Worm (Caenorhabditis elegans) whole organism, late embryonic: ENCODE measurements around the gene nlp-50.
A peak's percentile ranks its signal among the peaks of the same experiment; 100 is the strongest.
"Not testable (repeated sequence)": the region's sequence is repeated elsewhere in the genome, so short reads cannot be mapped to it uniquely, and the experiment has no call there.

Source experiments
- C08G9.2 ChIP-seq: sonication (generic microtip); optimal IDR thresholded peaks from 2 replicates; lab custom pipeline; 2016; ENCODE audit warnings: mild to moderate bottlenecking, missing genetic modification characterization, moderate library complexity, missing compliant biosample characterization
- C38D4.7 ChIP-seq: fragments of 200-800 bp; sonication (Bioruptor generic); optimal IDR thresholded peaks from 2 replicates; lab custom pipeline; 2018; ENCODE audit warnings: mild to moderate bottlenecking, missing genetic modification characterization, moderate library complexity, missing compliant biosample characterization
- K09A11.1 ChIP-seq: sonication (generic microtip); optimal IDR thresholded peaks from 2 replicates; lab custom pipeline; 2017; ENCODE audit warnings: antibody characterized with exemption, mild to moderate bottlenecking, missing genetic modification characterization, missing compliant biosample characterization; ENCODE audit not compliant: insufficient read depth
- T23F11.4 ChIP-seq: fragments of 200-800 bp; sonication (Bioruptor generic); optimal IDR thresholded peaks from 2 replicates; lab custom pipeline; 2018; ENCODE audit warnings: mild to moderate bottlenecking, missing genetic modification characterization, missing compliant biosample characterization
- ceh-14 ChIP-seq: sonication (generic microtip); optimal IDR thresholded peaks from 2 replicates; lab custom pipeline; 2016; ENCODE audit warnings: missing genotype, missing genetic modification characterization, missing compliant biosample characterization
- ceh-2 ChIP-seq: sonication (generic microtip); optimal IDR thresholded peaks from 2 replicates; lab custom pipeline; 2016; ENCODE audit warnings: missing genotype, missing genetic modification characterization, missing compliant biosample characterization
- ceh-30 ChIP-seq: fragments of 150-350 bp; optimal IDR thresholded peaks from 2 replicates; lab custom pipeline; 2014; ENCODE audit warnings: missing biosample characterization, missing genetic modification characterization
- ceh-34 ChIP-seq: sonication (generic microtip); optimal IDR thresholded peaks from 2 replicates; lab custom pipeline; 2016; ENCODE audit warnings: mild to moderate bottlenecking, missing genetic modification characterization, missing compliant biosample characterization
- ceh-6 ChIP-seq: fragments of 200-800 bp; sonication (Bioruptor generic); optimal IDR thresholded peaks from 2 replicates; lab custom pipeline; 2018; ENCODE audit warnings: mild to moderate bottlenecking, missing genetic modification characterization, missing compliant biosample characterization
- ceh-9 ChIP-seq: sonication (generic microtip); optimal IDR thresholded peaks from 2 replicates; lab custom pipeline; 2016; ENCODE audit warnings: mild to moderate bottlenecking, missing genetic modification characterization, inconsistent platforms, missing compliant biosample characterization
- che-1 ChIP-seq: sonication (generic microtip); optimal IDR thresholded peaks from 2 replicates; lab custom pipeline; 2016; ENCODE audit warnings: mild to moderate bottlenecking, missing genetic modification characterization, missing compliant biosample characterization
- dmd-4 ChIP-seq: sonication (generic microtip); optimal IDR thresholded peaks from 2 replicates; lab custom pipeline; 2016; ENCODE audit warnings: borderline replicate concordance, missing genetic modification characterization, missing compliant biosample characterization
- dve-1 ChIP-seq: sonication (generic microtip); optimal IDR thresholded peaks from 2 replicates; lab custom pipeline; 2017; ENCODE audit warnings: antibody characterized with exemption, mild to moderate bottlenecking, missing genetic modification characterization, missing compliant biosample characterization
- elt-2 ChIP-seq: sonication (generic microtip); optimal IDR thresholded peaks from 2 replicates; lab custom pipeline; 2016; ENCODE audit warnings: missing genetic modification reagents, missing genetic modification characterization, missing compliant biosample characterization
- elt-4 ChIP-seq: sonication (generic microtip); optimal IDR thresholded peaks from 2 replicates; lab custom pipeline; 2016; ENCODE audit warnings: missing genetic modification characterization, missing compliant biosample characterization
- ets-4 ChIP-seq: sonication (generic microtip); optimal IDR thresholded peaks from 2 replicates; lab custom pipeline; 2016; ENCODE audit warnings: missing genetic modification characterization, missing compliant biosample characterization
- gmeb-2 ChIP-seq: sonication (generic microtip); optimal IDR thresholded peaks from 2 replicates; lab custom pipeline; 2016; ENCODE audit warnings: missing genetic modification characterization, inconsistent platforms, missing compliant biosample characterization
- hlh-13 ChIP-seq: fragments of 200-800 bp; sonication (Bioruptor generic); optimal IDR thresholded peaks from 2 replicates; lab custom pipeline; 2018; ENCODE audit warnings: mild to moderate bottlenecking, missing genetic modification characterization, missing compliant biosample characterization
- hlh-30 ChIP-seq: sonication (generic microtip); optimal IDR thresholded peaks from 2 replicates; lab custom pipeline; 2017; ENCODE audit warnings: antibody characterized with exemption, missing genetic modification characterization, missing compliant biosample characterization; ENCODE audit not compliant: insufficient read depth
- hlh-6 ChIP-seq: sonication (generic microtip); optimal IDR thresholded peaks from 2 replicates; lab custom pipeline; 2016; ENCODE audit warnings: missing genotype, missing genetic modification characterization, missing compliant biosample characterization
- hlh-8 ChIP-seq: sonication (generic microtip); optimal IDR thresholded peaks from 2 replicates; lab custom pipeline; 2016; ENCODE audit warnings: missing genotype, missing genetic modification characterization, missing compliant biosample characterization
- lim-6 ChIP-seq: sonication (generic microtip); optimal IDR thresholded peaks from 2 replicates; lab custom pipeline; 2016; ENCODE audit warnings: missing genetic modification characterization, missing compliant biosample characterization
- lin-11 ChIP-seq: fragments of 200-800 bp; sonication (Bioruptor generic); optimal IDR thresholded peaks from 2 replicates; lab custom pipeline; 2018; ENCODE audit warnings: mild to moderate bottlenecking, missing genetic modification characterization, missing compliant biosample characterization
- mec-3 ChIP-seq: sonication (generic microtip); optimal IDR thresholded peaks from 2 replicates; lab custom pipeline; 2016; ENCODE audit warnings: borderline replicate concordance, missing genetic modification characterization, missing compliant biosample characterization
- nhr-11 ChIP-seq: fragments of 150-350 bp; optimal IDR thresholded peaks from 2 replicates; lab custom pipeline; 2014; ENCODE audit warnings: missing biosample characterization, missing genetic modification characterization
- nhr-232 ChIP-seq: sonication (generic microtip); optimal IDR thresholded peaks from 2 replicates; lab custom pipeline; 2016; ENCODE audit warnings: missing genetic modification characterization, missing compliant biosample characterization
- npax-4 ChIP-seq: sonication (generic microtip); optimal IDR thresholded peaks from 2 replicates; lab custom pipeline; 2016; ENCODE audit warnings: missing genetic modification characterization, missing compliant biosample characterization
- odd-2 ChIP-seq: sonication (generic microtip); optimal IDR thresholded peaks from 2 replicates; lab custom pipeline; 2017; ENCODE audit warnings: antibody characterized with exemption, mild to moderate bottlenecking, missing genetic modification characterization, missing compliant biosample characterization
- pat-9 ChIP-seq: fragments of 200-800 bp; sonication (Bioruptor generic); optimal IDR thresholded peaks from 2 replicates; lab custom pipeline; 2018; ENCODE audit warnings: mild to moderate bottlenecking, missing genetic modification characterization, moderate library complexity, missing compliant biosample characterization
- pha-2 ChIP-seq: sonication (generic microtip); optimal IDR thresholded peaks from 2 replicates; lab custom pipeline; 2017; ENCODE audit warnings: mild to moderate bottlenecking, missing genetic modification characterization, missing compliant biosample characterization
- pha-4 ChIP-seq: fragments of 150-350 bp; optimal IDR thresholded peaks from 2 replicates; lab custom pipeline; 2018; ENCODE audit warnings: missing biosample characterization, missing genetic modification reagents, missing genetic modification characterization
- pqm-1 ChIP-seq: sonication (generic microtip); optimal IDR thresholded peaks from 2 replicates; lab custom pipeline; 2016; ENCODE audit warnings: missing genetic modification characterization, missing compliant biosample characterization
- pros-1 ChIP-seq: fragments of 150-350 bp; optimal IDR thresholded peaks from 2 replicates; lab custom pipeline; 2014; ENCODE audit warnings: missing biosample characterization, missing genetic modification reagents, missing genetic modification characterization
- sdc-2 ChIP-seq: sonication (generic microtip); optimal IDR thresholded peaks from 2 replicates; lab custom pipeline; 2016; ENCODE audit warnings: missing genotype, missing genetic modification characterization, missing compliant biosample characterization
- sox-4 ChIP-seq: sonication (generic microtip); optimal IDR thresholded peaks from 2 replicates; lab custom pipeline; 2017; ENCODE audit warnings: mild to moderate bottlenecking, missing genetic modification characterization, inconsistent platforms, missing compliant biosample characterization
- tbx-7 ChIP-seq: sonication (generic microtip); optimal IDR thresholded peaks from 2 replicates; lab custom pipeline; 2016; ENCODE audit warnings: missing genotype, missing genetic modification characterization, missing compliant biosample characterization
- unc-3 ChIP-seq, 2 experiments: fragments of 200-800 bp in 1 of 2; sonication (Bioruptor generic) in 1 of 2; sonication (generic microtip) in 1 of 2; conservative IDR thresholded peaks in 1 of 2; optimal IDR thresholded peaks in 1 of 2; 2 replicates each; pipeline versions ENCODE4 v1.3.6 to Lab custom; 2016 to 2022; ENCODE audit warnings: missing compliant biosample characterization in 2 of 2, missing genetic modification characterization in 2 of 2, missing genetic modification reagents in 1 of 2
- unc-42 ChIP-seq: sonication (generic microtip); optimal IDR thresholded peaks from 2 replicates; lab custom pipeline; 2016; ENCODE audit warnings: missing genotype, missing genetic modification characterization, missing compliant biosample characterization
- unc-55 ChIP-seq: sonication (generic microtip); optimal IDR thresholded peaks from 2 replicates; lab custom pipeline; 2017; ENCODE audit warnings: missing biosample characterization, missing genetic modification reagents, missing genetic modification characterization
- zip-5 ChIP-seq: sonication (generic microtip); optimal IDR thresholded peaks from 2 replicates; lab custom pipeline; 2016; ENCODE audit warnings: missing genetic modification characterization, missing compliant biosample characterization
- ztf-16 ChIP-seq: sonication (generic microtip); optimal IDR thresholded peaks from 2 replicates; lab custom pipeline; 2017; ENCODE audit warnings: missing genetic modification characterization, missing compliant biosample characterization

The nlp-50 gene

DNA sequence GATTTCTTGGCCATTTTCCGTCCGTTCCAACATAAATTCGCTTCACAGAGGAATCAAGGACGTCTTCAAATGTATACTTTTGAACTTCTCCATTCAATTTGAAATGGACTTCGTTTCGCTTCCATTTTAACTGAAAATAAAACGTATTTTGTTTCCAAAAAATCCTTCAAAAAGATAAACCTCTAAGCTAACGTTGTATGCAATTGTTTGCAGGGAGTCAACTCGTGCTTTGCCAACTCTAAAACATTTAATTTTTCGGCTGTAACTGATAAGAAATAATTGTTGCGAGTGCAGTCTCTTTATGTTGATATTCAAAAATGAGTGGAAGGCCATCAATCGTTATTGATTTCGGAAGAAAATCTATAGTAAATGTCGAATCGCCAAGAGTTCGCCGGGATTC, 3.2 kb downstream of the nlp-50 start, which contains the start of gene F41G3.18:
F41G3.18 (plus strand) TSS at position 301 of the 400 bp plus-strand sequence.
- TF ChIP-seq pha-2 (tag; lab: Kevin White, UChicago) (no peak), ceh-9 (tag; lab: Kevin White, UChicago) (no peak), hlh-6 (tag; lab: Kevin White, UChicago) (no peak), nhr-11 (tag; lab: Kevin White, UChicago) (no peak), ceh-6 (GFP tag; lab: Kevin White, UChicago) (no peak), pat-9 (no peak), zip-5 (tag; lab: Kevin White, UChicago) (no peak), pros-1 (tag; lab: Kevin White, UChicago) (no peak), unc-3 (GFP tag; conservative IDR thresholded peaks at IDR 0.05; lab: Robert Waterston, UW) (no peak), unc-3 (tag; optimal IDR thresholded peaks at IDR 0.05; lab: Kevin White, UChicago) (no peak), dve-1 (tag; lab: Kevin White, UChicago) (no peak), lin-11 (tag; lab: Kevin White, UChicago) (no peak), ztf-16 (no peak), pqm-1 (tag; lab: Kevin White, UChicago) (no peak), sdc-2 (no peak), ceh-14 (tag; lab: Kevin White, UChicago) (no peak), unc-42 (tag; lab: Kevin White, UChicago) (no peak), C38D4.7 (GFP tag; lab: Kevin White, UChicago) (no peak), hlh-30 (tag; lab: Kevin White, UChicago) (no peak)

DNA sequence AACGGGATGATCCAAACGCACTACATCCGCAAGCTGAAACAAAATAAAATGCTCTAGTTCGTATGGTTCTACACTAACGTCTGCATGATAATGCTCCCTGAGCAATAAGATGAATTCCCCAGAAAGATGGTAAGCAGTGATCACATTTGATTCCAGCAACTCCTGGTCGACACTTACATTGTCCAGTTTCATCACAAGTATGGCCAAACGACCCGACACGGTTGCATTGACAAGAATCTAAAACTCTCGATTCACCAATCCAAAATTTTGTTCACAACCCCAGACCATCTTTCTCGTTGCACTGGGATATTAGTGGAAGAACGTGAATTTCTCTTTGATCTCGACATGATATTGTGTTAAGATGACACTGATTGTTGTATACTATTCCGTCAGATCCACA, 5.2 kb downstream of the nlp-50 start:
- no peak for TF ChIP-seq npax-4
- no peak for TF ChIP-seq zip-5 (tag; lab: Kevin White, UChicago)
- TF ChIP-seq, all 69 proteins: peak for 0

DNA sequence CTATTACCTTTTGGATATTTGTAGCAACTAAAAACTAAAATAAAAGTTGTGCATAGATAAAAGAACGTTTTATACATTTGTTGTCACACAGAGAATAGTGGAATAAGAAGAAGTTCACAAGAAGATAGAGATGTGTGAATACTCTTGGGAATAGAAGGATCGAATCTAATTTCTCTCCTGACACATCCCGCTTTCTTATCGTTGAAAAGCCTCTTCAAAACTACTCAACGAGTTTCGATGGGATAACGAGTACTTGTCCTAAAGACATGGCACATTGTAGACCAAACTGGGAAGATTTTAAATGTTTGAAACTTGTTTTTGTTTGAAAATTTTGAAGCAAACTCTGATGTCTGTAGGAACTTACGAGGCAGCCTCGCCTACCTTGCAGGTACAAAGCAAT, 7.6 kb downstream of the nlp-50 start:
- TF ChIP-seq sdc-2, result no peak
- no peak for TF ChIP-seq ceh-2 (tag; lab: Kevin White, UChicago)
- no peak for TF ChIP-seq unc-3 (GFP tag; conservative IDR thresholded peaks at IDR 0.05; lab: Robert Waterston, UW)
- TF ChIP-seq unc-3 (tag; optimal IDR thresholded peaks at IDR 0.05; lab: Kevin White, UChicago), result peak; percentile 34
- TF ChIP-seq unc-42 (tag; lab: Kevin White, UChicago), result peak; percentile 29

DNA sequence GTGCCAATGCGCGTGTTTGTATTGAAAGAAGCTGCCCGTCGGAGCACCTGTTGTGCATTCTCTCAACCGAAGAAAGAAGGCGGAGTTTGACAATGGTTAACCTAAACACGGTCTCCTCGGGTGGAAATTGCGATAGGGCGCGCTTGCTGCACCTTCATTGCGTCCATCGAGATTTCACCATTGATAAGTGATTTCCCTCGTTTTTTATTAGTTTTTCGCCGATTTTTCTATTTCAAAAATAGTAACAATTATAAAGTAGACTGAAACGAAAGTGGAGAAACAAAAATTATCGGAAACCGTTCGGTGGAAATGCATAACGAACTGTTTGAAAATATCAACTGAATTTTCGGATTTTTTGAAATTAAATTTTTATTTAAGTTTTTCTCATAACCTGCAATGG, 10.2 kb downstream of the nlp-50 start, which contains the start of gene agr-1:
agr-1 (minus strand) TSS at position 101 of the 400 bp plus-strand sequence.
- not testable (repeated sequence) for TF ChIP-seq elt-2 (tag; lab: Kevin White, UChicago); dmd-4; unc-55

DNA sequence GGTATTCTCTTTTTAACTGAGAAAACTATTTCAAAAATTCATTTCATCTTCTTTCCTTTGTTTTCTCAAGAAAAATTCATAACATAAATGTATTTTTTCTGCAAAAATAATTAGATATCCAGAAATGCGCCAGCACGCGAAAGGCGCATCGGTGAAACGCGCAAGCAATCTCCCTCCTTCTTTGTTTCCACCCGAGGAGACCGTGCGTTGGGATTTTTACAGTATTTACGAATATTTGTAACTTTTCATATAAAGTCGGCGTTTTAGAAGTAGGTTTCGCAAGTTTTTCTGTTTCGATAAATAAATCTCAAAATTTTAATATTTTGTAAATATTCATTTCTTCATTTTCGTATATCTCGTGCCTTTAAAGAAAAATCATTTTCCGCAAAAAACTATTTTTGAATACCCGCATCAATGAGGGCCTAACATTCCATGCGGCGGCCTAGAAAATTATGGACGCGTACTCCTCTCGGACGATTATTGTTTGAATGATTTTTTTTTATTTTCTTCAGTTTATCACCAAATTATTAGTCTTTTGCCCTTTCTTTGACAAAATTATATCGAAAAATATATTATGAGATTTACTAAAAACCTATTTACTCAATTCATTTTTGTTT, 11.7 kb downstream of the nlp-50 start, which contains the start of gene ssup-72:
ssup-72 (plus strand) TSS at position 181 of the 617 bp plus-strand sequence.
- TF ChIP-seq ceh-34 (tag; lab: Kevin White, UChicago), result peak; percentile 9
- TF ChIP-seq sox-4 (tag; lab: Kevin White, UChicago), result no peak
- TF ChIP-seq gmeb-2 (tag; lab: Kevin White, UChicago), result no peak
- no peak for TF ChIP-seq ceh-30 (tag; lab: Kevin White, UChicago)
- TF ChIP-seq lim-6 (tag; lab: Kevin White, UChicago), result peak; percentile 14
- no peak for TF ChIP-seq npax-4
- TF ChIP-seq hlh-13 (GFP tag; lab: Kevin White, UChicago), result no peak
- TF ChIP-seq sdc-2, result no peak
- no peak for TF ChIP-seq che-1 (tag; lab: Kevin White, UChicago)
- TF ChIP-seq ets-4 (tag; lab: Kevin White, UChicago), result peak; percentile 67
- TF ChIP-seq odd-2, result no peak
- TF ChIP-seq ceh-9 (tag; lab: Kevin White, UChicago), result no peak
- no peak for TF ChIP-seq K09A11.1 (tag; lab: Kevin White, UChicago)
- peak; percentile 22 for TF ChIP-seq ceh-14 (tag; lab: Kevin White, UChicago)
- TF ChIP-seq hlh-8 (tag; lab: Kevin White, UChicago), result peak; percentile 72
- peak; percentile 32 for TF ChIP-seq unc-42 (tag; lab: Kevin White, UChicago)
- TF ChIP-seq elt-2 (tag; lab: Kevin White, UChicago), result peak; percentile 39
- no peak for TF ChIP-seq nhr-232
- no peak for TF ChIP-seq mec-3 (tag; lab: Kevin White, UChicago)
- TF ChIP-seq pha-4 (tag; lab: Kevin White, UChicago), result no peak
- no peak for TF ChIP-seq pros-1 (tag; lab: Kevin White, UChicago)
- peak; percentile 77 for TF ChIP-seq ceh-2 (tag; lab: Kevin White, UChicago)
- TF ChIP-seq C08G9.2 (tag; lab: Kevin White, UChicago), result peak; percentile 83
- no peak for TF ChIP-seq T23F11.4 (GFP tag; lab: Kevin White, UChicago)
- peak; percentile 82 for TF ChIP-seq tbx-7 (tag; lab: Kevin White, UChicago)
- TF ChIP-seq unc-3 (GFP tag; conservative IDR thresholded peaks at IDR 0.05; lab: Robert Waterston, UW), result no peak
- TF ChIP-seq unc-3 (tag; optimal IDR thresholded peaks at IDR 0.05; lab: Kevin White, UChicago), result no peak
- TF ChIP-seq elt-4, result no peak
